Comparison of ENCODE assay signal across 4 worm cellular contexts in the genomic region with DNA sequence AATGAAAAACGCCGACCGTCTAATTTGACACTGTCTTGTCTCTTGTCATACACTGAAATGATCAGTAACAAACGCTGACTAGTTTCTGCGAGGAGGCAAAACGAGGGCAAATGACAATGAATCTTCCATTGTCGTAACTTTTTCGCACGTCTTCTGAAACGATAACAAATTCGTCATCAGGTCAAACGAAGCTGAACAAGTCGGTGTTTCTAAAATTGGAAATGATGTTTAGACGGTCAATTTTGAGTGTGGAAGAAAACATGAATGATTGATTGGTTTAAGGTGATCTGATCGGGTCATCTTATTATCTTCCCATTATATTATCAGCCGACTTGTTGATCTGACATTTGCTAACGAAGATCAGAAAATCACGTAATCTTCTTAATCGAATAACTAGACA.
TF ChIP-seq lines count a peak whose summit lies in the region.

No protein-coding gene starts in this region.

TF ChIP-seq in whole organism, L1 larva, 84 proteins besides CTCF, POLR2A, EP300 and RAD21:
- peak in 1 of 6 experiments; percentile 53 for TF ChIP-seq elt-3 (tag; optimal IDR thresholded peaks at IDR 0.05; lab: Kevin White, UChicago)
- TF ChIP-seq ztf-11 (tag; optimal IDR thresholded peaks at IDR 0.05; lab: Kevin White, UChicago) = no peak
- TF ChIP-seq nhr-85 (tag; lab: Kevin White, UChicago) = peak; percentile 49
- no peak for TF ChIP-seq C04F5.9 (tag; optimal IDR thresholded peaks at IDR 0.05; lab: Kevin White, UChicago)
- TF ChIP-seq pax-3 (tag; optimal IDR thresholded peaks at IDR 0.05; lab: Kevin White, UChicago) = no peak
- TF ChIP-seq irx-1 (tag; optimal IDR thresholded peaks at IDR 0.05; lab: Kevin White, UChicago) = no peak
- TF ChIP-seq unc-30 (tag; optimal IDR thresholded peaks at IDR 0.05; lab: Kevin White, UChicago) = no peak
- TF ChIP-seq alr-1 (tag; optimal IDR thresholded peaks at IDR 0.05; lab: Kevin White, UChicago; ENCODE audit: borderline replicate concordance) = no peak
- no peak for TF ChIP-seq sox-4 (tag; optimal IDR thresholded peaks at IDR 0.05; lab: Kevin White, UChicago)
- TF ChIP-seq efl-3 (GFP tag; optimal IDR thresholded peaks at IDR 0.05; lab: Kevin White, UChicago) = no peak
- TF ChIP-seq rnt-1 (tag; optimal IDR thresholded peaks at IDR 0.05; lab: Kevin White, UChicago) = no peak
- peak; percentile 3 for TF ChIP-seq lin-14 (GFP tag; optimal IDR thresholded peaks at IDR 0.05; lab: Kevin White, UChicago)
- no peak for TF ChIP-seq zip-4 (GFP tag; optimal IDR thresholded peaks at IDR 0.05; lab: Kevin White, UChicago)

TF ChIP-seq in whole organism, L2 larva, 48 proteins besides CTCF, POLR2A, EP300 and RAD21:
- TF ChIP-seq sma-9 (GFP tag; optimal IDR thresholded peaks at IDR 0.05; lab: Kevin White, UChicago) (no peak), sma-9 (tag; optimal IDR thresholded peaks at IDR 0.05; lab: Kevin White, UChicago) (no peak), nhr-25 (tag; optimal IDR thresholded peaks at IDR 0.05; lab: Kevin White, UChicago) (no peak), sma-3 (GFP tag; optimal IDR thresholded peaks at IDR 0.05; lab: Kevin White, UChicago) (peak; percentile 16)

TF ChIP-seq in whole organism, L3 larva, 47 proteins besides CTCF, POLR2A, EP300 and RAD21:
- TF ChIP-seq egl-27 (tag; optimal IDR thresholded peaks at IDR 0.05; lab: Kevin White, UChicago) = no peak
- TF ChIP-seq skn-1 (tag; optimal IDR thresholded peaks at IDR 0.05; lab: Kevin White, UChicago) = no peak
- peak; percentile 39 for TF ChIP-seq nhr-23 (tag; optimal IDR thresholded peaks at IDR 0.05; lab: Kevin White, UChicago)
- peak in 1 of 3 experiments; percentile 20 for TF ChIP-seq elt-3 (tag; optimal IDR thresholded peaks at IDR 0.05; lab: Kevin White, UChicago)
- peak; percentile 53 for TF ChIP-seq nhr-25 (tag; optimal IDR thresholded peaks at IDR 0.05; lab: Kevin White, UChicago)

TF ChIP-seq in whole organism, L4 larva, 104 proteins besides CTCF, POLR2A, EP300 and RAD21:
- peak in 1 of 2 experiments; percentile 15 for TF ChIP-seq unc-62 (GFP tag; optimal IDR thresholded peaks at IDR 0.05 in 1 of 2; lab: Kevin White, UChicago)
- TF ChIP-seq unc-62 (tag; optimal IDR thresholded peaks at IDR 0.05; lab: Kevin White, UChicago) = no peak
- TF ChIP-seq lir-3 (tag; optimal IDR thresholded peaks at IDR 0.05; lab: Kevin White, UChicago) = no peak
- no peak for TF ChIP-seq ZK337.2 (GFP tag; IDR thresholded peaks at IDR 0.05; lab: Robert Waterston, UW)
- TF ChIP-seq nhr-28 (tag; optimal IDR thresholded peaks at IDR 0.05; lab: Kevin White, UChicago) = peak; percentile 14
